Worm (Caenorhabditis elegans): Measurements from ENCODE around the gene cyp-14A2.

DNA sequence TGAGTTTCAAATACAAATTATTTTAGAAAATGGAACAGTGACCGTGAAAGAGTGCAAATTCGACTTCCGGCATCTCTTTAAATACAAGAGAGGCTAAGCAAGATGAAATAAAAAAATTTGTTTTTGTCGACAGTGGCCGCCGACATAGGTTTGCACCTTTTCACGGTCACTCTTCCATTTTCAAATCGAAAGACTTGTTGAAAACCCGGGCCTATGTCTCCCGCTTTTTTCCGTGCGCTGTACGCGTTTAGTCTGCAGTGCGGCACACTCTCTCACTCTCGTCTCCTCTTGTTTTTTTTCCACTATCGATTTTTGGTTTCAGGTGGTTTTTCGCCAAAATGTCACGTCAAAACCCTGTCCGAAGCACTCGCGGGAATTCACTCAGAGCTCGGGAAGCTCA is 24.4 kb downstream of the cyp-14A2 start, which contains the start of gene hpl-1:
- TF ChIP-seq lin-15B (tag; optimal IDR thresholded peaks at IDR 0.05) = no peak
- TF ChIP-seq egl-27 (tag; optimal IDR thresholded peaks at IDR 0.05) = no peak
- TF ChIP-seq aly-2 (tag; optimal IDR thresholded peaks at IDR 0.05) = no peak
- TF ChIP-seq pha-4 (tag; optimal IDR thresholded peaks at IDR 0.05) = no peak
- no peak for TF ChIP-seq ama-1 (optimal IDR thresholded peaks at IDR 0.05)
- TF ChIP-seq elt-2 (tag; optimal IDR thresholded peaks at IDR 0.05) = no peak
- TF ChIP-seq nhr-11 (tag; optimal IDR thresholded peaks at IDR 0.05) = no peak
- TF ChIP-seq nhr-12 (tag; optimal IDR thresholded peaks at IDR 0.05) = no peak
- TF ChIP-seq elt-1 (tag; optimal IDR thresholded peaks at IDR 0.05) = no peak

All from whole organism, L3 larva.